Fruit fly (Drosophila melanogaster) whole organism, embryonic: ENCODE results near the gene CG31131.

Experiments
- Ada2b ChIP-seq: fragments of 200-800 bp; sonication (Bioruptor generic); IDR thresholded peaks from 2 replicates; pipeline ENCODE4 v1.3.6; 2022; ENCODE audit warnings: missing biosample characterization, missing genetic modification characterization
- B-H2 ChIP-seq: fragments of 200-800 bp; sonication (Bioruptor generic); optimal IDR thresholded peaks from 2 replicates; lab custom pipeline; 2018; ENCODE audit warnings: missing biosample characterization, mild to moderate bottlenecking, missing genetic modification characterization
- CG13624 ChIP-seq: fragments of 200-800 bp; sonication (Bioruptor generic); optimal IDR thresholded peaks from 2 replicates; lab custom pipeline; 2016; ENCODE audit warnings: missing biosample characterization, missing genetic modification characterization
- CG14965 ChIP-seq: fragments of 200-800 bp; sonication (Bioruptor generic); optimal IDR thresholded peaks from 2 replicates; lab custom pipeline; 2016; ENCODE audit warnings: missing biosample characterization, missing genetic modification characterization, borderline replicate concordance
- CG16779 ChIP-seq: fragments of 200-800 bp; sonication (Bioruptor generic); IDR thresholded peaks from 2 replicates; pipeline ENCODE4 v1.3.6; 2022; ENCODE audit warnings: missing biosample characterization, missing genetic modification characterization
- CG17385 ChIP-seq: fragments of 200-800 bp; sonication (Bioruptor generic); optimal IDR thresholded peaks from 3 replicates; lab custom pipeline; 2018; ENCODE audit warnings: missing biosample characterization, mild to moderate bottlenecking, missing genetic modification characterization
- CG17829 ChIP-seq: fragments of 200-800 bp; optimal IDR thresholded peaks from 2 replicates; lab custom pipeline; 2019; ENCODE audit warnings: missing biosample characterization, mild to moderate bottlenecking, missing genetic modification characterization, moderate library complexity
- CG17912 ChIP-seq: fragments of 200-800 bp; sonication (Bioruptor generic); optimal IDR thresholded peaks from 2 replicates; lab custom pipeline; 2018; ENCODE audit warnings: missing biosample characterization, mild to moderate bottlenecking, missing genetic modification characterization
- CG18011 ChIP-seq: fragments of 200-800 bp; sonication (Bioruptor generic); optimal IDR thresholded peaks from 2 replicates; lab custom pipeline; 2017; ENCODE audit warnings: missing biosample characterization, missing genetic modification characterization, mild to moderate bottlenecking, moderate library complexity, missing genotype
- CG1832 ChIP-seq: fragments of 200-800 bp; sonication (Bioruptor generic); optimal IDR thresholded peaks from 2 replicates; lab custom pipeline; 2017; ENCODE audit warnings: missing biosample characterization, mild to moderate bottlenecking, missing genetic modification characterization, inconsistent platforms
- CG18619 ChIP-seq: fragments of 200-800 bp; sonication (Bioruptor generic); optimal IDR thresholded peaks from 3 replicates; lab custom pipeline; 2017; ENCODE audit warnings: missing biosample characterization, mild to moderate bottlenecking, missing genetic modification characterization
- CG2120 ChIP-seq: fragments of 200-800 bp; sonication (Bioruptor generic); optimal IDR thresholded peaks from 3 replicates; lab custom pipeline; 2016; ENCODE audit warnings: missing biosample characterization, missing genetic modification characterization
- CG31365 ChIP-seq: fragments of 200-800 bp; sonication (Bioruptor generic); optimal IDR thresholded peaks from 2 replicates; lab custom pipeline; 2018; ENCODE audit warnings: missing biosample characterization, mild to moderate bottlenecking, missing genetic modification characterization
- CG32532 ChIP-seq: fragments of 200-800 bp; sonication (Bioruptor generic); IDR thresholded peaks from 2 replicates; pipeline ENCODE4 v1.3.6; 2022; ENCODE audit warnings: missing biosample characterization, missing genetic modification characterization
- CG4424 ChIP-seq: fragments of 200-800 bp; sonication (Bioruptor generic); optimal IDR thresholded peaks from 3 replicates; lab custom pipeline; 2016; ENCODE audit warnings: missing biosample characterization, missing genetic modification characterization
- CG5180 ChIP-seq: fragments of 200-800 bp; sonication (Bioruptor generic); optimal IDR thresholded peaks from 3 replicates; lab custom pipeline; 2017; ENCODE audit warnings: missing biosample characterization, missing genetic modification characterization, mild to moderate bottlenecking, moderate library complexity, missing genetic modification reagents
- CG6272 ChIP-seq: fragments of 200-800 bp; sonication (Bioruptor generic); IDR thresholded peaks from 2 replicates; pipeline ENCODE4 v1.3.6; 2022; ENCODE audit warnings: missing biosample characterization, missing genetic modification characterization
- CG8281 ChIP-seq: fragments of 200-800 bp; sonication (Bioruptor generic); optimal IDR thresholded peaks from 2 replicates; lab custom pipeline; 2018; ENCODE audit warnings: missing biosample characterization, mild to moderate bottlenecking, missing genetic modification characterization, moderate library complexity
- CG9797 ChIP-seq: fragments of 200-800 bp; sonication (Bioruptor generic); optimal IDR thresholded peaks from 3 replicates; lab custom pipeline; 2018; ENCODE audit warnings: missing biosample characterization, mild to moderate bottlenecking, missing genetic modification characterization
- CG9932 ChIP-seq: fragments of 200-800 bp; sonication (Bioruptor generic); IDR thresholded peaks from 2 replicates; pipeline ENCODE4 v1.3.6; 2022; ENCODE audit warnings: missing biosample characterization, missing genetic modification characterization
- D19A ChIP-seq: fragments of 200-800 bp; optimal IDR thresholded peaks from 3 replicates; lab custom pipeline; 2019; ENCODE audit warnings: missing biosample characterization, mild to moderate bottlenecking, missing genetic modification characterization, moderate library complexity
- Dad ChIP-seq: fragments of 200-800 bp; sonication (Bioruptor generic); optimal IDR thresholded peaks from 3 replicates; lab custom pipeline; 2016; ENCODE audit warnings: missing biosample characterization, missing genetic modification characterization
- Dip2 ChIP-seq: fragments of 200-800 bp; sonication (Bioruptor generic); IDR thresholded peaks from 2 replicates; pipeline ENCODE4 v1.3.6; 2022; ENCODE audit warnings: missing biosample characterization, missing genetic modification characterization
- Doc2 ChIP-seq: fragments of 200-800 bp; sonication (Bioruptor generic); IDR thresholded peaks from 2 replicates; pipeline ENCODE4 v1.3.6; 2022; ENCODE audit warnings: missing biosample characterization, missing genetic modification characterization
- Dref ChIP-seq: fragments of 200-800 bp; sonication (Bioruptor generic); IDR thresholded peaks from 2 replicates; pipeline ENCODE4 v1.3.6; 2022; ENCODE audit warnings: missing biosample characterization, missing genetic modification characterization
- HHEX ChIP-seq: fragments of 200-800 bp; sonication (Bioruptor generic); optimal IDR thresholded peaks from 3 replicates; lab custom pipeline; 2017; ENCODE audit warnings: missing biosample characterization, mild to moderate bottlenecking, missing genetic modification characterization, missing genetic modification reagents
- Neu2 ChIP-seq: fragments of 200-800 bp; sonication (Bioruptor generic); optimal IDR thresholded peaks from 3 replicates; lab custom pipeline; 2016; ENCODE audit warnings: missing biosample characterization, missing genetic modification characterization, borderline replicate concordance
- Sin3A ChIP-seq: fragments of >200 bp; optimal IDR thresholded peaks from 2 replicates; lab custom pipeline; 2018
- al ChIP-seq: fragments of 200-800 bp; sonication (Bioruptor generic); IDR thresholded peaks from 2 replicates; pipeline ENCODE4 v1.3.6; 2022; ENCODE audit warnings: missing biosample characterization, missing genetic modification characterization
- ap ChIP-seq: fragments of 200-800 bp; sonication (Bioruptor generic); IDR thresholded peaks from 2 replicates; pipeline ENCODE4 v1.3.6; 2022; ENCODE audit warnings: missing biosample characterization, missing genetic modification characterization
- bab2 ChIP-seq: fragments of 200-800 bp; sonication (Bioruptor generic); optimal IDR thresholded peaks from 2 replicates; lab custom pipeline; 2016; ENCODE audit warnings: missing biosample characterization, missing genetic modification characterization
- caup ChIP-seq: fragments of 200-800 bp; sonication (Bioruptor generic); optimal IDR thresholded peaks from 3 replicates; lab custom pipeline; 2017; ENCODE audit warnings: missing biosample characterization, mild to moderate bottlenecking, missing genetic modification characterization, moderate library complexity; ENCODE audit not compliant: severe bottlenecking
- crol ChIP-seq: fragments of 200-800 bp; sonication (Bioruptor generic); IDR thresholded peaks from 2 replicates; pipeline ENCODE4 v1.3.6; 2022; ENCODE audit warnings: missing biosample characterization, missing genetic modification characterization
- dpn ChIP-seq, 2 experiments: fragments of 200-800 bp; sonication (Bioruptor generic); optimal IDR thresholded peaks; 3 replicates each; lab custom pipeline; 2016; ENCODE audit warnings: missing biosample characterization in 2 of 2, missing genetic modification characterization in 2 of 2
- dysf ChIP-seq: fragments of 200-800 bp; sonication (Bioruptor generic); IDR thresholded peaks from 3 replicates; pipeline ENCODE4 v1.3.6; 2022; ENCODE audit warnings: missing biosample characterization, missing genetic modification characterization
- gce ChIP-seq: fragments of 200-800 bp; sonication (Bioruptor generic); IDR thresholded peaks from 3 replicates; pipeline ENCODE4 v1.3.6; 2022; ENCODE audit warnings: missing biosample characterization, missing genetic modification characterization
- gcm ChIP-seq: fragments of 200-800 bp; sonication (Bioruptor generic); optimal IDR thresholded peaks from 2 replicates; lab custom pipeline; 2019; ENCODE audit warnings: missing biosample characterization, mild to moderate bottlenecking, missing genetic modification characterization, moderate library complexity
- gem ChIP-seq: fragments of 200-800 bp; sonication (Bioruptor generic); optimal IDR thresholded peaks from 2 replicates; lab custom pipeline; 2019; ENCODE audit warnings: missing biosample characterization, mild to moderate bottlenecking, missing genetic modification characterization, moderate library complexity
- grau ChIP-seq: fragments of 200-800 bp; optimal IDR thresholded peaks from 3 replicates; lab custom pipeline; 2019; ENCODE audit warnings: missing biosample characterization, mild to moderate bottlenecking, missing genetic modification characterization, moderate library complexity
- hb ChIP-seq: fragments of 200-800 bp; sonication (Bioruptor generic); IDR thresholded peaks from 3 replicates; pipeline ENCODE4 v1.3.6; 2022; ENCODE audit warnings: missing biosample characterization, missing genetic modification characterization; ENCODE audit not compliant: partially characterized antibody
- jing ChIP-seq: fragments of 200-800 bp; sonication (Bioruptor generic); optimal IDR thresholded peaks from 2 replicates; lab custom pipeline; 2018; ENCODE audit warnings: missing biosample characterization, mild to moderate bottlenecking, missing genetic modification characterization
- lab ChIP-seq: fragments of 200-800 bp; sonication (Bioruptor generic); optimal IDR thresholded peaks from 3 replicates; lab custom pipeline; 2017; ENCODE audit warnings: missing biosample characterization, missing genetic modification characterization, mild to moderate bottlenecking, moderate library complexity, missing genetic modification reagents
- nom ChIP-seq: fragments of 200-800 bp; sonication (Bioruptor generic); optimal IDR thresholded peaks from 2 replicates; lab custom pipeline; 2017; ENCODE audit warnings: missing biosample characterization, missing genetic modification characterization, mild to moderate bottlenecking, moderate library complexity, missing genetic modification reagents
- odd ChIP-seq: fragments of 200-800 bp; sonication (Bioruptor generic); optimal IDR thresholded peaks from 2 replicates; lab custom pipeline; 2017; ENCODE audit warnings: missing biosample characterization, mild to moderate bottlenecking, missing genetic modification characterization
- pb ChIP-seq: fragments of 200-800 bp; sonication (Bioruptor generic); optimal IDR thresholded peaks from 3 replicates; lab custom pipeline; 2016; ENCODE audit warnings: missing biosample characterization, missing genetic modification characterization
- sc ChIP-seq, 3 experiments: fragments of >200 bp in 2 of 3; fragments of 200-800 bp in 1 of 3; sonication (Bioruptor generic) in 1 of 3; optimal IDR thresholded peaks; 2 replicates in 2 of 3; 3 replicates in 1 of 3; lab custom pipeline; 2017; ENCODE audit warnings: mild to moderate bottlenecking in 1 of 3, missing biosample characterization in 1 of 3, missing genetic modification characterization in 1 of 3, missing genetic modification reagents in 1 of 3
- schlank ChIP-seq: fragments of 200-800 bp; sonication (Bioruptor generic); optimal IDR thresholded peaks from 2 replicates; lab custom pipeline; 2018; ENCODE audit warnings: missing biosample characterization, mild to moderate bottlenecking, missing genetic modification characterization
- sens ChIP-seq: fragments of 200-800 bp; sonication (Bioruptor generic); peaks from one replicate; lab custom pipeline; 2016; ENCODE audit warnings: missing biosample characterization, missing genetic modification characterization
- ttk ChIP-seq: fragments of 200-800 bp; sonication (Bioruptor generic); IDR thresholded peaks from 2 replicates; pipeline ENCODE4 v2.1.2; 2022; ENCODE audit warnings: missing biosample characterization, missing genetic modification characterization
- zfh2 ChIP-seq: fragments of 200-800 bp; sonication (Bioruptor generic); optimal IDR thresholded peaks from 2 replicates; lab custom pipeline; 2016; ENCODE audit warnings: missing biosample characterization, missing genetic modification characterization

The CG31131 gene

dm6 chr3R:27922673-27923175, 40.3 kb downstream of the CG31131 start, which contains the start of gene RpL4 (continued):
- peak; percentile 58 for TF ChIP-seq CG2120
- peak; percentile 93 for TF ChIP-seq CG18619
- peak; percentile 76 for TF ChIP-seq ap
- peak; percentile 52 to 82 for TF ChIP-seq dpn (GFP tag; optimal IDR thresholded peaks at IDR 0.05; lab: Kevin White, UChicago)
- TF ChIP-seq gce (GFP tag; lab: Robert Waterston, UW) = peak; percentile 90
- peak; percentile 88 for TF ChIP-seq schlank (tag; lab: Kevin White, UChicago)
- TF ChIP-seq nom (GFP tag; lab: Kevin White, UChicago) = peak; percentile 90
- TF ChIP-seq CG4424 (GFP tag; lab: Kevin White, UChicago) = peak; percentile 78
- peak; percentile 94 for TF ChIP-seq odd (GFP tag; lab: Kevin White, UChicago)
- no peak for TF ChIP-seq Dip2 (GFP tag; lab: Robert Waterston, UW)
- TF ChIP-seq grau (tag; lab: Kevin White, UChicago) = peak; percentile 64
- no peak for TF ChIP-seq CG14965
- TF ChIP-seq gcm = peak; percentile 65
- no peak for TF ChIP-seq Sin3A (lab: Kevin White, UChicago)
- TF ChIP-seq CG5180 = peak; percentile 76
- TF ChIP-seq CG13624 (GFP tag; lab: Kevin White, UChicago) = peak; percentile 86
- TF ChIP-seq caup (GFP tag; lab: Kevin White, UChicago) = peak; percentile 96
- peak; percentile 96 for TF ChIP-seq B-H2
- peak; percentile 69 for TF ChIP-seq CG31365
- TF ChIP-seq crol = peak; percentile 38; the same call in 1 of the 2 replicates
- TF ChIP-seq CG32532 (GFP tag; lab: Robert Waterston, UW) = peak; percentile 89
- TF ChIP-seq CG6272 (GFP tag; lab: Robert Waterston, UW) = peak; percentile 52
- peak; percentile 87 for TF ChIP-seq HHEX
- no peak for TF ChIP-seq CG17829 (tag; lab: Kevin White, UChicago)
- no peak for TF ChIP-seq hb
- TF ChIP-seq Doc2 (GFP tag; lab: Robert Waterston, UW) = no peak
- TF ChIP-seq lab (GFP tag; lab: Kevin White, UChicago) = peak; percentile 93
- TF ChIP-seq Neu2 (GFP tag; lab: Kevin White, UChicago) = no peak
- no peak for TF ChIP-seq CG1832
- no peak for TF ChIP-seq jing (GFP tag; lab: Kevin White, UChicago)
- TF ChIP-seq CG9932 (GFP tag; lab: Robert Waterston, UW) = peak; percentile 65
- peak; percentile 56; the same call in 1 of the 2 replicates for TF ChIP-seq Ada2b
- peak; percentile 81 for TF ChIP-seq CG18011 (GFP tag; lab: Kevin White, UChicago)
- peak; percentile 70; the same call in 1 of the 2 replicates for TF ChIP-seq ttk (GFP tag; lab: Robert Waterston, UW)
- peak; percentile 62 for TF ChIP-seq CG8281 (tag; lab: Kevin White, UChicago)
- peak; percentile 37 for TF ChIP-seq bab2 (GFP tag; lab: Kevin White, UChicago)
- peak; percentile 61 for TF ChIP-seq al (GFP tag; lab: Robert Waterston, UW)
- TF ChIP-seq zfh2 = peak; percentile 44
- TF ChIP-seq CG17385 (GFP tag; lab: Kevin White, UChicago) = peak; percentile 90
- peak; percentile 7 for TF ChIP-seq D19A (tag; lab: Kevin White, UChicago)
- peak; percentile 41; the same call in 1 of the 2 replicates for TF ChIP-seq Dref (GFP tag; lab: Robert Waterston, UW)
- TF ChIP-seq pb (GFP tag; lab: Kevin White, UChicago) = peak; percentile 82
- peak; percentile 97 for TF ChIP-seq sens (GFP tag; lab: Kevin White, UChicago)
- TF ChIP-seq Dad (GFP tag; lab: Kevin White, UChicago) = peak; percentile 85
- TF ChIP-seq dysf (GFP tag; lab: Robert Waterston, UW) = peak; percentile 72
- peak; percentile 59 for TF ChIP-seq gem (tag; lab: Kevin White, UChicago)
- TF ChIP-seq CG16779 (GFP tag; lab: Robert Waterston, UW) = peak; percentile 66; the same call in 1 of the 2 replicates
- TF ChIP-seq CG9797 (GFP tag; lab: Kevin White, UChicago) = peak; percentile 27
- peak; percentile 96 for TF ChIP-seq CG17912 (GFP tag; lab: Kevin White, UChicago)
- TF ChIP-seq sc (optimal IDR thresholded peaks at IDR 0.05; lab: Kevin White, UChicago) = no peak
- TF ChIP-seq sc (GFP tag; optimal IDR thresholded peaks at IDR 0.05; lab: Kevin White, UChicago) = peak; percentile 88
